Fruit fly (Drosophila melanogaster) whole organism, embryonic: Measurements from ENCODE around the gene CCAP.

Experiments used
- BtbVII ChIP-seq: fragments of 200-800 bp; sonication (Bioruptor generic); optimal IDR thresholded peaks from 3 replicates; lab custom pipeline; 2017; ENCODE audit warnings: missing biosample characterization, mild to moderate bottlenecking, missing genetic modification characterization
- CG10274 ChIP-seq: fragments of 200-800 bp; sonication (Bioruptor generic); optimal IDR thresholded peaks from 3 replicates; lab custom pipeline; 2017; ENCODE audit warnings: missing biosample characterization, mild to moderate bottlenecking, missing genetic modification characterization
- CG10366 ChIP-seq: fragments of 200-800 bp; sonication (Bioruptor generic); IDR thresholded peaks from 2 replicates; pipeline ENCODE4 v1.3.6; 2022; ENCODE audit warnings: missing biosample characterization, missing genetic modification characterization
- CG11085 ChIP-seq: fragments of 200-800 bp; sonication (Bioruptor generic); IDR thresholded peaks from 2 replicates; pipeline ENCODE4 v1.3.6; 2022; ENCODE audit warnings: missing biosample characterization, missing genetic modification characterization
- CG11247 ChIP-seq: fragments of 200-800 bp; sonication (Bioruptor generic); IDR thresholded peaks from 2 replicates; pipeline ENCODE4 v1.3.6; 2022; ENCODE audit warnings: missing biosample characterization, missing genetic modification characterization
- CG11560 ChIP-seq: fragments of 200-800 bp; sonication (Bioruptor generic); IDR thresholded peaks from 3 replicates; pipeline ENCODE4 v1.3.6; 2022; ENCODE audit warnings: missing biosample characterization, missing genetic modification characterization
- CG11696 ChIP-seq: fragments of 200-800 bp; sonication (Bioruptor generic); IDR thresholded peaks from 2 replicates; pipeline ENCODE4 v1.3.6; 2022; ENCODE audit warnings: missing biosample characterization, missing genetic modification characterization
- CG12071 ChIP-seq: fragments of 200-800 bp; sonication (Bioruptor generic); optimal IDR thresholded peaks from 3 replicates; lab custom pipeline; 2018; ENCODE audit warnings: missing biosample characterization, mild to moderate bottlenecking, missing genetic modification characterization
- CG12104 ChIP-seq: fragments of 200-800 bp; sonication (Bioruptor generic); optimal IDR thresholded peaks from 3 replicates; lab custom pipeline; 2016; ENCODE audit warnings: missing biosample characterization, missing genetic modification characterization
- CG14860 ChIP-seq: fragments of 200-800 bp; sonication (Bioruptor generic); IDR thresholded peaks from 3 replicates; pipeline ENCODE4 v1.3.6; 2022; ENCODE audit warnings: missing biosample characterization, missing genetic modification characterization; ENCODE audit not compliant: partially characterized antibody
- CG17359 ChIP-seq: fragments of 200-800 bp; sonication (Bioruptor generic); optimal IDR thresholded peaks from 3 replicates; lab custom pipeline; 2018; ENCODE audit warnings: missing biosample characterization, mild to moderate bottlenecking, missing genetic modification characterization, moderate library complexity
- CG17829 ChIP-seq: fragments of 200-800 bp; optimal IDR thresholded peaks from 2 replicates; lab custom pipeline; 2019; ENCODE audit warnings: missing biosample characterization, mild to moderate bottlenecking, missing genetic modification characterization, moderate library complexity
- CG2116 ChIP-seq: fragments of 200-800 bp; sonication (Bioruptor generic); optimal IDR thresholded peaks from 3 replicates; lab custom pipeline; 2018; ENCODE audit warnings: missing biosample characterization, mild to moderate bottlenecking, missing genetic modification characterization
- CG3065 ChIP-seq: fragments of 200-800 bp; sonication (Bioruptor generic); optimal IDR thresholded peaks from 2 replicates; lab custom pipeline; 2016; ENCODE audit warnings: missing biosample characterization, missing genetic modification characterization
- CG4360 ChIP-seq: fragments of 200-800 bp; sonication (Bioruptor generic); IDR thresholded peaks from 2 replicates; pipeline ENCODE4 v1.3.6; 2022; ENCODE audit warnings: missing biosample characterization, missing genetic modification characterization
- CG6854 ChIP-seq: fragments of 200-800 bp; sonication (Bioruptor generic); optimal IDR thresholded peaks from 3 replicates; lab custom pipeline; 2017; ENCODE audit warnings: missing biosample characterization, mild to moderate bottlenecking, missing genetic modification characterization
- CG8478 ChIP-seq: fragments of >200 bp; optimal IDR thresholded peaks from 2 replicates; lab custom pipeline; 2018
- CG9932 ChIP-seq: fragments of 200-800 bp; sonication (Bioruptor generic); IDR thresholded peaks from 2 replicates; pipeline ENCODE4 v1.3.6; 2022; ENCODE audit warnings: missing biosample characterization, missing genetic modification characterization
- Doc2 ChIP-seq: fragments of 200-800 bp; sonication (Bioruptor generic); IDR thresholded peaks from 2 replicates; pipeline ENCODE4 v1.3.6; 2022; ENCODE audit warnings: missing biosample characterization, missing genetic modification characterization
- Doc3 ChIP-seq: fragments of 200-800 bp; sonication (Bioruptor generic); IDR thresholded peaks from 3 replicates; pipeline ENCODE4 v1.3.6; 2022; ENCODE audit warnings: missing biosample characterization, missing genetic modification characterization; ENCODE audit not compliant: partially characterized antibody
- Elba2 ChIP-seq: fragments of 200-800 bp; sonication (Bioruptor generic); optimal IDR thresholded peaks from 3 replicates; lab custom pipeline; 2016; ENCODE audit warnings: missing biosample characterization, missing genetic modification characterization
- Hand ChIP-seq: fragments of 200-800 bp; sonication (Bioruptor generic); optimal IDR thresholded peaks from 2 replicates; lab custom pipeline; 2017; ENCODE audit warnings: mild to moderate bottlenecking, missing biosample characterization, missing genetic modification reagents, missing genetic modification characterization
- Hmr ChIP-seq: fragments of 200-800 bp; sonication (Bioruptor generic); optimal IDR thresholded peaks from 3 replicates; lab custom pipeline; 2017; ENCODE audit warnings: mild to moderate bottlenecking, missing biosample characterization, missing genetic modification reagents, missing genetic modification characterization
- Myb ChIP-seq: fragments of 200-800 bp; sonication (Bioruptor generic); optimal IDR thresholded peaks from 2 replicates; lab custom pipeline; 2016; ENCODE audit warnings: missing biosample characterization, missing genetic modification characterization
- Nf-YB ChIP-seq: fragments of 200-800 bp; sonication (Bioruptor generic); optimal IDR thresholded peaks from 3 replicates; lab custom pipeline; 2019; ENCODE audit warnings: missing biosample characterization, mild to moderate bottlenecking, missing genetic modification characterization, moderate library complexity
- Ptx1 ChIP-seq: fragments of 200-800 bp; sonication (Bioruptor generic); IDR thresholded peaks from 2 replicates; pipeline ENCODE4 v1.3.6; 2022; ENCODE audit warnings: missing biosample characterization, missing genetic modification characterization
- Rfx ChIP-seq: fragments of 200-800 bp; sonication (Bioruptor generic); IDR thresholded peaks from 2 replicates; pipeline ENCODE4 v1.3.6; 2022; ENCODE audit warnings: missing biosample characterization, missing genetic modification characterization
- Rx ChIP-seq: fragments of 200-800 bp; sonication (Bioruptor generic); IDR thresholded peaks from 2 replicates; pipeline ENCODE4 v1.3.6; 2022; ENCODE audit warnings: missing biosample characterization, missing genetic modification characterization
- Scr ChIP-seq: fragments of 200-800 bp; sonication (Bioruptor generic); IDR thresholded peaks from 2 replicates; pipeline ENCODE4 v1.3.6; 2022; ENCODE audit warnings: missing biosample characterization, missing genetic modification characterization; ENCODE audit not compliant: partially characterized antibody
- az2 ChIP-seq: fragments of 200-800 bp; sonication (Bioruptor generic); optimal IDR thresholded peaks from 3 replicates; lab custom pipeline; 2016; ENCODE audit warnings: missing biosample characterization, missing genetic modification characterization
- bcd ChIP-seq: fragments of 200-800 bp; sonication (Bioruptor generic); optimal IDR thresholded peaks from 2 replicates; lab custom pipeline; 2017; ENCODE audit warnings: missing biosample characterization, mild to moderate bottlenecking, missing genetic modification characterization
- bsh ChIP-seq, 2 experiments: fragments of 200-800 bp; sonication (Bioruptor generic); optimal IDR thresholded peaks; 2 replicates each; lab custom pipeline; 2017 to 2018; ENCODE audit warnings: mild to moderate bottlenecking in 2 of 2, missing biosample characterization in 2 of 2, missing genetic modification characterization in 2 of 2, moderate library complexity in 1 of 2
- exex ChIP-seq: fragments of 200-800 bp; sonication (Bioruptor generic); optimal IDR thresholded peaks from 4 replicates; lab custom pipeline; 2018; ENCODE audit warnings: missing biosample characterization, mild to moderate bottlenecking, missing genetic modification characterization, moderate library complexity
- fd3F ChIP-seq: fragments of 200-800 bp; sonication (Bioruptor generic); optimal IDR thresholded peaks from 2 replicates; lab custom pipeline; 2018; ENCODE audit warnings: missing biosample characterization, mild to moderate bottlenecking, missing genetic modification characterization, moderate library complexity
- gfzf ChIP-seq: fragments of 200-800 bp; sonication (Bioruptor generic); optimal IDR thresholded peaks from 2 replicates; lab custom pipeline; 2016; ENCODE audit warnings: missing biosample characterization, mild to moderate bottlenecking, missing genetic modification characterization, moderate library complexity
- grau ChIP-seq: fragments of 200-800 bp; optimal IDR thresholded peaks from 3 replicates; lab custom pipeline; 2019; ENCODE audit warnings: missing biosample characterization, mild to moderate bottlenecking, missing genetic modification characterization, moderate library complexity
- hkb ChIP-seq, 2 experiments: fragments of 200-800 bp in 1 of 2; fragments of >200 bp in 1 of 2; sonication (Bioruptor generic) in 1 of 2; IDR thresholded peaks in 1 of 2; optimal IDR thresholded peaks in 1 of 2; 2 replicates each; pipeline versions ENCODE4 v1.3.6 to Lab custom; 2017 to 2022; ENCODE audit warnings: missing biosample characterization in 1 of 2, missing genetic modification characterization in 1 of 2
- insv ChIP-seq, 2 experiments: fragments of 200-800 bp; sonication (Bioruptor generic); optimal IDR thresholded peaks; 3 replicates each; lab custom pipeline; 2016 to 2018; ENCODE audit warnings: missing biosample characterization in 2 of 2, missing genetic modification characterization in 2 of 2
- kah ChIP-seq: fragments of 200-800 bp; sonication (Bioruptor generic); optimal IDR thresholded peaks from 2 replicates; lab custom pipeline; 2018; ENCODE audit warnings: missing biosample characterization, mild to moderate bottlenecking, missing genetic modification characterization
- mld ChIP-seq: fragments of 200-800 bp; sonication (Bioruptor generic); IDR thresholded peaks from 3 replicates; pipeline ENCODE4 v1.3.6; 2022; ENCODE audit warnings: missing biosample characterization, missing genetic modification characterization; ENCODE audit not compliant: partially characterized antibody
- psq ChIP-seq: fragments of 200-800 bp; sonication (Bioruptor generic); optimal IDR thresholded peaks from 2 replicates; lab custom pipeline; 2017; ENCODE audit warnings: missing biosample characterization, missing genetic modification characterization
- sisA ChIP-seq: fragments of 200-800 bp; sonication (Bioruptor generic); IDR thresholded peaks from 2 replicates; pipeline ENCODE4 v1.3.6; 2022; ENCODE audit warnings: missing biosample characterization, missing genetic modification characterization
- slbo ChIP-seq: fragments of 200-800 bp; sonication (Bioruptor generic); IDR thresholded peaks from 2 replicates; pipeline ENCODE4 v1.3.6; 2022; ENCODE audit warnings: missing biosample characterization, missing genetic modification characterization
- tin ChIP-seq: fragments of 200-800 bp; sonication (Bioruptor generic); optimal IDR thresholded peaks from 3 replicates; lab custom pipeline; 2016; ENCODE audit warnings: missing biosample characterization, missing genetic modification characterization
- tll ChIP-seq, 2 experiments: fragments of 200-800 bp in 1 of 2; fragments of >200 bp in 1 of 2; sonication (Bioruptor generic) in 1 of 2; optimal IDR thresholded peaks; 2 replicates each; lab custom pipeline; 2017 to 2019; ENCODE audit warnings: missing biosample characterization in 2 of 2, missing genetic modification characterization in 2 of 2, mild to moderate bottlenecking in 1 of 2, moderate library complexity in 1 of 2
- tna ChIP-seq: fragments of 200-800 bp; sonication (Bioruptor generic); IDR thresholded peaks from 2 replicates; pipeline ENCODE4 v1.3.6; 2022; ENCODE audit warnings: missing biosample characterization, missing genetic modification characterization; ENCODE audit not compliant: partially characterized antibody
- trem ChIP-seq: fragments of 200-800 bp; optimal IDR thresholded peaks from 3 replicates; lab custom pipeline; 2019; ENCODE audit warnings: missing biosample characterization, mild to moderate bottlenecking, missing genetic modification characterization, moderate library complexity
- unc-4 ChIP-seq: fragments of 200-800 bp; sonication (Bioruptor generic); IDR thresholded peaks from 2 replicates; pipeline ENCODE4 v1.3.6; 2022; ENCODE audit warnings: missing biosample characterization, missing genetic modification characterization; ENCODE audit not compliant: partially characterized antibody
- zen ChIP-seq: fragments of 200-800 bp; sonication (Bioruptor generic); optimal IDR thresholded peaks from 3 replicates; lab custom pipeline; 2018; ENCODE audit warnings: missing biosample characterization, mild to moderate bottlenecking, missing genetic modification characterization, moderate library complexity

CCAP gene

DNA sequence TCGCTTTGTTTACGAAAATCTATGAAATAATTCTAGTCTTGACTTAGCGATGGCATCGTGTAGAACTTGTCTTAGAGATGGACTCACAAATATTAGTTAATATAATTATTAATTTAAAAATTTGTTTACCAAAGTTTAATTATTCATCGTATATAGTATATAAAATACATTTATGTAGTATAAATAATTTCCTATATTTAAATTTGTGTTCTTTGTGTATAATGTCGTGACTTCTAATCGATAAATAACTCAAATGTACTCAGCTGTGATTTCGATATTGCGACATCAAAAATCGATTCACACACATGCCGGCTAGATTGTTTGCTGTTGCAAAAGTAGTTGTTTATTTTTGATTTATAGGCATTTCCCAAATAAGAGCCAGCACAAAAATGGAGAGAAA, 11.6 kb downstream of the CCAP start, which contains the start of the genes wfs1 and Nup133 (continued):
- TF ChIP-seq tna = peak; percentile 15; the same call in 1 of the 2 replicates
- peak; percentile 61 for TF ChIP-seq CG10366
- no peak for TF ChIP-seq CG10274 (GFP tag; lab: Kevin White, UChicago)
- TF ChIP-seq Hmr = no peak
- TF ChIP-seq CG17359 = peak; percentile 73
- no peak for TF ChIP-seq CG6854 (GFP tag; lab: Kevin White, UChicago)
- TF ChIP-seq CG3065 (GFP tag; lab: Kevin White, UChicago) = peak; percentile 34
- peak in 1 of 2 experiments; percentile 43 for TF ChIP-seq tll (GFP tag; optimal IDR thresholded peaks at IDR 0.05; lab: Kevin White, UChicago)
- TF ChIP-seq az2 (GFP tag; lab: Kevin White, UChicago) = peak; percentile 76
- TF ChIP-seq CG2116 (GFP tag; lab: Kevin White, UChicago) = peak; percentile 88
- TF ChIP-seq bcd = peak; percentile 57
- peak; percentile 95 for TF ChIP-seq unc-4 (GFP tag; lab: Robert Waterston, UW)
- TF ChIP-seq sisA (GFP tag; lab: Robert Waterston, UW) = peak; percentile 44; the same call in 1 of the 2 replicates
- TF ChIP-seq Rfx = peak; percentile 65
- peak; percentile 84 for TF ChIP-seq Doc3 (GFP tag; lab: Robert Waterston, UW)
- TF ChIP-seq CG11696 = no peak
- TF ChIP-seq Scr = peak; percentile 93
- peak; percentile 84 for TF ChIP-seq CG14860
- peak; percentile 12 for TF ChIP-seq Elba2 (GFP tag; lab: Kevin White, UChicago)
- TF ChIP-seq Myb = peak; percentile 18
- TF ChIP-seq zen = peak; percentile 86
- TF ChIP-seq grau (tag; lab: Kevin White, UChicago) = peak; percentile 88
- peak; percentile 73 for TF ChIP-seq Ptx1
- no peak for TF ChIP-seq Doc2
- no peak; the same call in 2 of the 3 replicates for TF ChIP-seq CG11560 (tag; lab: Robert Waterston, UW)
- TF ChIP-seq mld (GFP tag; lab: Robert Waterston, UW) = peak; percentile 27; the same call in 1 of the 3 replicates
- TF ChIP-seq Hand = no peak
- TF ChIP-seq tin (GFP tag; lab: Kevin White, UChicago) = peak; percentile 70
- peak; percentile 30 for TF ChIP-seq kah (GFP tag; lab: Kevin White, UChicago)
- no peak for TF ChIP-seq gfzf (GFP tag; lab: Kevin White, UChicago)
- peak; percentile 93 for TF ChIP-seq CG17829 (tag; lab: Kevin White, UChicago)
- peak; percentile 38; the same call in 1 of the 2 replicates for TF ChIP-seq CG11085
- TF ChIP-seq hkb (optimal IDR thresholded peaks at IDR 0.05; lab: Kevin White, UChicago) = no peak
- no peak; the same call in 1 of the 2 replicates for TF ChIP-seq hkb (GFP tag; IDR thresholded peaks at IDR 0.05; lab: Robert Waterston, UW)
- peak; percentile 91 for TF ChIP-seq trem (tag; lab: Kevin White, UChicago)
- peak; percentile 35 for TF ChIP-seq BtbVII (GFP tag; lab: Kevin White, UChicago)
- no peak for TF ChIP-seq CG4360 (GFP tag; lab: Robert Waterston, UW)
- peak; percentile 61 for TF ChIP-seq Nf-YB (GFP tag; lab: Kevin White, UChicago)
- TF ChIP-seq CG8478 (lab: Kevin White, UChicago) = no peak
- TF ChIP-seq CG12071 (GFP tag; lab: Kevin White, UChicago) = no peak
- TF ChIP-seq psq = peak; percentile 19
- peak; percentile 35 for TF ChIP-seq CG12104 (GFP tag; lab: Kevin White, UChicago)
- TF ChIP-seq exex = peak; percentile 39
- peak; percentile 81 for TF ChIP-seq CG9932 (GFP tag; lab: Robert Waterston, UW)
- TF ChIP-seq bsh (GFP tag; optimal IDR thresholded peaks at IDR 0.05; lab: Kevin White, UChicago) = peak in 1 of 2 experiments; percentile 82
- 0 out of 2 replicates have a peak, but pooled peaks have one; percentile 46 for TF ChIP-seq CG11247
- TF ChIP-seq fd3F (GFP tag; lab: Kevin White, UChicago) = peak; percentile 74
- TF ChIP-seq Rx (GFP tag; lab: Robert Waterston, UW) = no peak
- TF ChIP-seq slbo = peak; percentile 77
- peak in 1 of 2 experiments; percentile 14 for TF ChIP-seq insv (GFP tag; optimal IDR thresholded peaks at IDR 0.05; lab: Kevin White, UChicago)
